Worm (Caenorhabditis elegans) whole organism, L2 larva: ENCODE results near the gene popl-1.

Experiments used
- ZK546.5 ChIP-seq: sonication (generic microtip); optimal IDR thresholded peaks from 2 replicates; lab custom pipeline; 2017; ENCODE audit warnings: missing biosample characterization, missing genetic modification characterization
- ama-1 ChIP-seq: fragments of 150-350 bp; optimal IDR thresholded peaks from 2 replicates; lab custom pipeline; 2018; ENCODE audit warnings: inconsistent platforms
- ceh-16 ChIP-seq: fragments of 150-350 bp; optimal IDR thresholded peaks from 2 replicates; lab custom pipeline; 2014; ENCODE audit warnings: missing biosample characterization, missing genetic modification characterization
- ceh-82 ChIP-seq: fragments of 150-350 bp; optimal IDR thresholded peaks from 2 replicates; lab custom pipeline; 2014; ENCODE audit warnings: missing biosample characterization, missing genetic modification characterization
- fos-1 ChIP-seq: fragments of 150-350 bp; optimal IDR thresholded peaks from 2 replicates; lab custom pipeline; 2014; ENCODE audit warnings: missing biosample characterization, missing genetic modification characterization
- lin-13 ChIP-seq: fragments of 150-350 bp; optimal IDR thresholded peaks from 2 replicates; lab custom pipeline; 2014; ENCODE audit warnings: missing biosample characterization, missing genetic modification reagents, missing genetic modification characterization
- lsy-2 ChIP-seq, 2 experiments: fragments of 150-350 bp in 1 of 2; sonication (generic microtip) in 1 of 2; optimal IDR thresholded peaks; 2 replicates each; lab custom pipeline; 2014 to 2017; ENCODE audit warnings: missing biosample characterization in 2 of 2, missing genetic modification characterization in 2 of 2
- nhr-10 ChIP-seq: sonication (generic microtip); optimal IDR thresholded peaks from 2 replicates; lab custom pipeline; 2017; ENCODE audit warnings: missing biosample characterization, missing genetic modification characterization
- nhr-11 ChIP-seq: fragments of 150-350 bp; optimal IDR thresholded peaks from 2 replicates; lab custom pipeline; 2014; ENCODE audit warnings: missing biosample characterization, missing genetic modification characterization
- nhr-12 ChIP-seq: fragments of 150-350 bp; optimal IDR thresholded peaks from 2 replicates; lab custom pipeline; 2014; ENCODE audit warnings: missing biosample characterization, missing genetic modification characterization
- snpc-4 ChIP-seq: fragments of 150-350 bp; optimal IDR thresholded peaks from 2 replicates; lab custom pipeline; 2014; ENCODE audit warnings: missing biosample characterization, missing genetic modification characterization
- unc-62 ChIP-seq: fragments of 150-350 bp; optimal IDR thresholded peaks from 2 replicates; lab custom pipeline; 2014; ENCODE audit warnings: missing biosample characterization, missing genetic modification reagents, missing genetic modification characterization
- zag-1 ChIP-seq: fragments of 150-350 bp; optimal IDR thresholded peaks from 2 replicates; lab custom pipeline; 2014; ENCODE audit warnings: missing biosample characterization, missing genetic modification characterization
- ztf-1 ChIP-seq: fragments of 200-800 bp; sonication (Bioruptor generic); conservative IDR thresholded peaks from 2 replicates; pipeline ENCODE4 v1.3.6; 2022; ENCODE audit warnings: missing genetic modification characterization, missing compliant biosample characterization

ce11 chrIII:6419409-6419944 is 11.3 kb downstream of the popl-1 start, which contains the start of gene atgl-1:
- no peak for TF ChIP-seq nhr-11
- no peak for TF ChIP-seq ZK546.5 (tag; lab: Kevin White, UChicago)
- no peak for TF ChIP-seq nhr-12 (tag; lab: Kevin White, UChicago)
- TF ChIP-seq ceh-16 (tag; lab: Kevin White, UChicago) = no peak
- TF ChIP-seq snpc-4 = no peak
- TF ChIP-seq lin-13 (GFP tag; lab: Kevin White, UChicago) = no peak
- no peak for TF ChIP-seq lsy-2 (tag; optimal IDR thresholded peaks at IDR 0.05; lab: Kevin White, UChicago)
- no peak for TF ChIP-seq nhr-10 (tag; lab: Kevin White, UChicago)
- TF ChIP-seq ceh-82 (tag; lab: Kevin White, UChicago) = no peak
- no peak for TF ChIP-seq unc-62 (GFP tag; lab: Kevin White, UChicago)
- no peak for TF ChIP-seq zag-1
- no peak for TF ChIP-seq ztf-1 (GFP tag; lab: Robert Waterston, UW)
- TF ChIP-seq ama-1 (lab: Kevin White, UChicago) = peak; percentile 48
- peak; percentile 17 for TF ChIP-seq fos-1 (tag; lab: Kevin White, UChicago)
